Fruit fly (Drosophila melanogaster) whole organism, embryonic: Measurements from ENCODE around the gene CG31777.

Experiments
- CG10366 ChIP-seq: fragments of 200-800 bp; sonication (Bioruptor generic); IDR thresholded peaks from 2 replicates; pipeline ENCODE4 v1.3.6; 2022; ENCODE audit warnings: missing biosample characterization, missing genetic modification characterization
- CG11723 ChIP-seq: fragments of 200-800 bp; sonication (Bioruptor generic); optimal IDR thresholded peaks from 2 replicates; lab custom pipeline; 2017; ENCODE audit warnings: missing biosample characterization, mild to moderate bottlenecking, missing genetic modification characterization
- CG12769 ChIP-seq: fragments of 200-800 bp; sonication (Bioruptor generic); optimal IDR thresholded peaks from 2 replicates; lab custom pipeline; 2019; ENCODE audit warnings: missing biosample characterization, mild to moderate bottlenecking, missing genetic modification characterization, moderate library complexity
- CG14014 ChIP-seq: fragments of 200-800 bp; sonication (Bioruptor generic); IDR thresholded peaks from 2 replicates; pipeline ENCODE4 v1.3.6; 2022; ENCODE audit warnings: missing biosample characterization, missing genetic modification characterization
- CG1602 ChIP-seq: fragments of 200-800 bp; sonication (Bioruptor generic); optimal IDR thresholded peaks from 3 replicates; lab custom pipeline; 2016; ENCODE audit warnings: missing biosample characterization, missing genetic modification characterization
- CG1792 ChIP-seq: fragments of 200-800 bp; sonication (Bioruptor generic); optimal IDR thresholded peaks from 2 replicates; lab custom pipeline; 2016; ENCODE audit warnings: missing biosample characterization, missing genetic modification characterization
- CG2129 ChIP-seq: fragments of 200-800 bp; sonication (Bioruptor generic); IDR thresholded peaks from 2 replicates; pipeline ENCODE4 v1.3.6; 2022; ENCODE audit warnings: missing biosample characterization, missing genetic modification characterization; ENCODE audit not compliant: partially characterized antibody
- CG31441 ChIP-seq: fragments of 200-800 bp; sonication (Bioruptor generic); IDR thresholded peaks from 2 replicates; pipeline ENCODE4 v1.3.6; 2022; ENCODE audit warnings: missing biosample characterization, missing genetic modification characterization
- CG33557 ChIP-seq: fragments of 200-800 bp; sonication (Bioruptor generic); optimal IDR thresholded peaks from 2 replicates; lab custom pipeline; 2019; ENCODE audit warnings: missing biosample characterization, mild to moderate bottlenecking, missing genetic modification characterization, moderate library complexity
- CG4730 ChIP-seq: fragments of 200-800 bp; sonication (Bioruptor generic); IDR thresholded peaks from 2 replicates; pipeline ENCODE4 v1.3.6; 2022; ENCODE audit warnings: missing biosample characterization, missing genetic modification characterization
- CG8281 ChIP-seq: fragments of 200-800 bp; sonication (Bioruptor generic); optimal IDR thresholded peaks from 2 replicates; lab custom pipeline; 2018; ENCODE audit warnings: missing biosample characterization, mild to moderate bottlenecking, missing genetic modification characterization, moderate library complexity
- CG8478 ChIP-seq: fragments of >200 bp; optimal IDR thresholded peaks from 2 replicates; lab custom pipeline; 2018
- CG8944 ChIP-seq: fragments of 200-800 bp; sonication (Bioruptor generic); optimal IDR thresholded peaks from 3 replicates; lab custom pipeline; 2016; ENCODE audit warnings: missing biosample characterization, missing genetic modification characterization
- Chrac-16 ChIP-seq: fragments of 200-800 bp; sonication (Bioruptor generic); optimal IDR thresholded peaks from 3 replicates; lab custom pipeline; 2016; ENCODE audit warnings: missing biosample characterization, missing genetic modification characterization
- Dll ChIP-seq: fragments of 200-800 bp; sonication (Bioruptor generic); IDR thresholded peaks from 4 replicates; pipeline ENCODE4 v1.3.6; 2022; ENCODE audit warnings: missing biosample characterization, missing genetic modification characterization; ENCODE audit not compliant: partially characterized antibody
- Drgx ChIP-seq: fragments of 200-800 bp; sonication (Bioruptor generic); IDR thresholded peaks from 2 replicates; pipeline ENCODE4 v1.3.6; 2022; ENCODE audit warnings: missing biosample characterization, missing genetic modification characterization
- Eip74EF ChIP-seq, 2 experiments: fragments of 200-800 bp in 1 of 2; fragments of >200 bp in 1 of 2; sonication (Bioruptor generic) in 1 of 2; optimal IDR thresholded peaks; 2 replicates each; lab custom pipeline; 2017 to 2019; ENCODE audit warnings: missing biosample characterization in 2 of 2, missing genetic modification characterization in 2 of 2, mild to moderate bottlenecking in 1 of 2, moderate library complexity in 1 of 2
- Ets97D ChIP-seq: fragments of 200-800 bp; sonication (Bioruptor generic); optimal IDR thresholded peaks from 3 replicates; lab custom pipeline; 2016; ENCODE audit warnings: missing biosample characterization, missing genetic modification characterization
- Fer3 ChIP-seq: fragments of 200-800 bp; sonication (Bioruptor generic); optimal IDR thresholded peaks from 2 replicates; lab custom pipeline; 2018; ENCODE audit warnings: missing biosample characterization, mild to moderate bottlenecking, missing genetic modification characterization, moderate library complexity
- H2.0 ChIP-seq: fragments of 200-800 bp; sonication (Bioruptor generic); IDR thresholded peaks from 2 replicates; pipeline ENCODE4 v1.3.6; 2022; ENCODE audit warnings: missing biosample characterization, missing genetic modification characterization
- HHEX ChIP-seq: fragments of 200-800 bp; sonication (Bioruptor generic); optimal IDR thresholded peaks from 3 replicates; lab custom pipeline; 2017; ENCODE audit warnings: missing biosample characterization, mild to moderate bottlenecking, missing genetic modification characterization, missing genetic modification reagents
- Hand ChIP-seq: fragments of 200-800 bp; sonication (Bioruptor generic); optimal IDR thresholded peaks from 2 replicates; lab custom pipeline; 2017; ENCODE audit warnings: mild to moderate bottlenecking, missing biosample characterization, missing genetic modification reagents, missing genetic modification characterization
- Hr39 ChIP-seq: fragments of >200 bp; optimal IDR thresholded peaks from 2 replicates; lab custom pipeline; 2017
- NC2β ChIP-seq: fragments of 200-800 bp; sonication (Bioruptor generic); optimal IDR thresholded peaks from 2 replicates; lab custom pipeline; 2016; ENCODE audit warnings: missing biosample characterization, missing genetic modification characterization
- Nf-YA ChIP-seq: fragments of 200-800 bp; sonication (Bioruptor generic); IDR thresholded peaks from 2 replicates; pipeline ENCODE4 v1.3.6; 2022; ENCODE audit warnings: missing biosample characterization, missing genetic modification characterization
- Nf-YB ChIP-seq: fragments of 200-800 bp; sonication (Bioruptor generic); optimal IDR thresholded peaks from 3 replicates; lab custom pipeline; 2019; ENCODE audit warnings: missing biosample characterization, mild to moderate bottlenecking, missing genetic modification characterization, moderate library complexity
- Nf-YC ChIP-seq: fragments of 200-800 bp; optimal IDR thresholded peaks from 3 replicates; lab custom pipeline; 2019; ENCODE audit warnings: missing biosample characterization, mild to moderate bottlenecking, missing genetic modification characterization, moderate library complexity
- Oaz ChIP-seq: fragments of 200-800 bp; sonication (Bioruptor generic); IDR thresholded peaks from 2 replicates; pipeline ENCODE4 v1.3.6; 2022; ENCODE audit warnings: missing biosample characterization, missing genetic modification characterization
- Stat92E ChIP-seq, 3 experiments: fragments of >200 bp in 2 of 3; fragments of 200-800 bp in 1 of 3; sonication (Bioruptor generic) in 1 of 3; optimal IDR thresholded peaks; 2 replicates each; lab custom pipeline; 2017 to 2019; ENCODE audit warnings: missing biosample characterization in 3 of 3, missing genetic modification characterization in 3 of 3, mild to moderate bottlenecking in 1 of 3, moderate library complexity in 1 of 3
- Usf ChIP-seq: fragments of 200-800 bp; sonication (Bioruptor generic); optimal IDR thresholded peaks from 2 replicates; lab custom pipeline; 2017; ENCODE audit warnings: missing genotype, missing biosample characterization, missing genetic modification characterization
- Vsx1 ChIP-seq: fragments of 200-800 bp; sonication (Bioruptor generic); optimal IDR thresholded peaks from 2 replicates; lab custom pipeline; 2017; ENCODE audit warnings: missing biosample characterization, mild to moderate bottlenecking, missing genetic modification characterization, missing genetic modification reagents
- al ChIP-seq: fragments of 200-800 bp; sonication (Bioruptor generic); IDR thresholded peaks from 2 replicates; pipeline ENCODE4 v1.3.6; 2022; ENCODE audit warnings: missing biosample characterization, missing genetic modification characterization
- ap ChIP-seq: fragments of 200-800 bp; sonication (Bioruptor generic); IDR thresholded peaks from 2 replicates; pipeline ENCODE4 v1.3.6; 2022; ENCODE audit warnings: missing biosample characterization, missing genetic modification characterization
- az2 ChIP-seq: fragments of 200-800 bp; sonication (Bioruptor generic); optimal IDR thresholded peaks from 3 replicates; lab custom pipeline; 2016; ENCODE audit warnings: missing biosample characterization, missing genetic modification characterization
- ci ChIP-seq: fragments of 200-800 bp; sonication (Bioruptor generic); IDR thresholded peaks from 3 replicates; pipeline ENCODE4 v1.3.6; 2022; ENCODE audit warnings: missing biosample characterization, missing genetic modification characterization
- disco-r ChIP-seq: fragments of 200-800 bp; sonication (Bioruptor generic); optimal IDR thresholded peaks from 2 replicates; lab custom pipeline; 2016; ENCODE audit warnings: missing biosample characterization, missing genetic modification characterization
- ftz-f1 ChIP-seq: fragments of 200-800 bp; sonication (Bioruptor generic); optimal IDR thresholded peaks from 2 replicates; lab custom pipeline; 2016; ENCODE audit warnings: missing biosample characterization, missing genetic modification characterization
- gce ChIP-seq: fragments of 200-800 bp; sonication (Bioruptor generic); IDR thresholded peaks from 3 replicates; pipeline ENCODE4 v1.3.6; 2022; ENCODE audit warnings: missing biosample characterization, missing genetic modification characterization
- gcm ChIP-seq: fragments of 200-800 bp; sonication (Bioruptor generic); optimal IDR thresholded peaks from 2 replicates; lab custom pipeline; 2019; ENCODE audit warnings: missing biosample characterization, mild to moderate bottlenecking, missing genetic modification characterization, moderate library complexity
- h ChIP-seq: fragments of >200 bp; optimal IDR thresholded peaks from 2 replicates; lab custom pipeline; 2017
- hkb ChIP-seq, 2 experiments: fragments of 200-800 bp in 1 of 2; fragments of >200 bp in 1 of 2; sonication (Bioruptor generic) in 1 of 2; IDR thresholded peaks in 1 of 2; optimal IDR thresholded peaks in 1 of 2; 2 replicates each; pipeline versions ENCODE4 v1.3.6 to Lab custom; 2017 to 2022; ENCODE audit warnings: missing biosample characterization in 1 of 2, missing genetic modification characterization in 1 of 2
- jumu ChIP-seq: fragments of 200-800 bp; sonication (Bioruptor generic); optimal IDR thresholded peaks from 3 replicates; lab custom pipeline; 2016; ENCODE audit warnings: missing biosample characterization, missing genetic modification characterization
- nom ChIP-seq: fragments of 200-800 bp; sonication (Bioruptor generic); optimal IDR thresholded peaks from 2 replicates; lab custom pipeline; 2017; ENCODE audit warnings: missing biosample characterization, missing genetic modification characterization, mild to moderate bottlenecking, moderate library complexity, missing genetic modification reagents
- peb ChIP-seq: fragments of 200-800 bp; sonication (Bioruptor generic); IDR thresholded peaks from 2 replicates; pipeline ENCODE4 v1.3.6; 2022; ENCODE audit warnings: missing biosample characterization, missing genetic modification characterization
- psq ChIP-seq: fragments of 200-800 bp; sonication (Bioruptor generic); optimal IDR thresholded peaks from 2 replicates; lab custom pipeline; 2017; ENCODE audit warnings: missing biosample characterization, missing genetic modification characterization
- sens ChIP-seq: fragments of 200-800 bp; sonication (Bioruptor generic); peaks from one replicate; lab custom pipeline; 2016; ENCODE audit warnings: missing biosample characterization, missing genetic modification characterization
- sens-2 ChIP-seq: fragments of 200-800 bp; sonication (Bioruptor generic); IDR thresholded peaks from 2 replicates; pipeline ENCODE4 v1.3.6; 2022; ENCODE audit warnings: missing biosample characterization, missing genetic modification characterization
- seq ChIP-seq: fragments of 200-800 bp; sonication (Bioruptor generic); IDR thresholded peaks from 2 replicates; pipeline ENCODE4 v1.3.6; 2022; ENCODE audit warnings: missing biosample characterization, missing genetic modification characterization
- sisA ChIP-seq: fragments of 200-800 bp; sonication (Bioruptor generic); IDR thresholded peaks from 2 replicates; pipeline ENCODE4 v1.3.6; 2022; ENCODE audit warnings: missing biosample characterization, missing genetic modification characterization
- tin ChIP-seq: fragments of 200-800 bp; sonication (Bioruptor generic); optimal IDR thresholded peaks from 3 replicates; lab custom pipeline; 2016; ENCODE audit warnings: missing biosample characterization, missing genetic modification characterization
- wek ChIP-seq: fragments of 200-800 bp; sonication (Bioruptor generic); optimal IDR thresholded peaks from 3 replicates; lab custom pipeline; 2018; ENCODE audit warnings: missing biosample characterization, mild to moderate bottlenecking, missing genetic modification characterization, moderate library complexity
- z ChIP-seq: fragments of 200-800 bp; sonication (Bioruptor generic); IDR thresholded peaks from 3 replicates; pipeline ENCODE4 v1.3.6; 2022; ENCODE audit warnings: missing biosample characterization, missing genetic modification characterization

Gene CG31777

dm6 chr2L:3703260-3703659 lies 3.6 kb downstream of the CG31777 start, which contains the start of gene CG2816 (continued):
- TF ChIP-seq gce (GFP tag; lab: Robert Waterston, UW) (peak; percentile 27; the same call in 1 of the 3 replicates), CG10366 (GFP tag; lab: Robert Waterston, UW) (peak; percentile 49; the same call in 1 of the 2 replicates), Dll (GFP tag; lab: Robert Waterston, UW) (no peak), psq (peak; percentile 18), ci (no peak), jumu (GFP tag; lab: Kevin White, UChicago) (peak; percentile 54), CG4730 (peak; percentile 35; the same call in 1 of the 2 replicates), ap (GFP tag; lab: Robert Waterston, UW) (peak; percentile 69), Chrac-16 (peak; percentile 60), sisA (no peak), wek (GFP tag; lab: Kevin White, UChicago) (no peak), H2.0 (GFP tag; lab: Robert Waterston, UW) (peak; percentile 76), Drgx (peak; percentile 92; the same call in 1 of the 2 replicates), CG12769 (tag; lab: Kevin White, UChicago) (peak; percentile 95), Eip74EF (GFP tag; optimal IDR thresholded peaks at IDR 0.05; lab: Kevin White, UChicago) (no peak), h (lab: Kevin White, UChicago) (no peak), al (GFP tag; lab: Robert Waterston, UW) (peak; percentile 95), disco-r (GFP tag; lab: Kevin White, UChicago) (no peak), CG8281 (tag; lab: Kevin White, UChicago) (no peak), Hand (GFP tag; lab: Kevin White, UChicago) (no peak), nom (GFP tag; lab: Kevin White, UChicago) (no peak), gcm (GFP tag; lab: Kevin White, UChicago) (no peak), Hr39 (lab: Kevin White, UChicago) (no peak), CG8944 (GFP tag; lab: Kevin White, UChicago) (peak; percentile 58), Nf-YB (GFP tag; lab: Kevin White, UChicago) (no peak), Vsx1 (GFP tag; lab: Kevin White, UChicago) (no peak), hkb (optimal IDR thresholded peaks at IDR 0.05; lab: Kevin White, UChicago) (no peak), hkb (GFP tag; IDR thresholded peaks at IDR 0.05; lab: Robert Waterston, UW) (0 out of 2 replicates have a peak, but pooled peaks have one; percentile 35), HHEX (GFP tag; lab: Kevin White, UChicago) (peak; percentile 35), CG8478 (lab: Kevin White, UChicago) (no peak), CG2129 (GFP tag; lab: Robert Waterston, UW) (no peak), Oaz (peak; percentile 54; the same call in 1 of the 2 replicates), CG33557 (GFP tag; lab: Kevin White, UChicago) (no peak), Nf-YC (tag; lab: Kevin White, UChicago) (no peak), CG1602 (no peak), tin (GFP tag; lab: Kevin White, UChicago) (peak; percentile 53), CG14014 (peak; percentile 92), sens-2 (no peak), peb (GFP tag; lab: Robert Waterston, UW) (no peak), sens (GFP tag; lab: Kevin White, UChicago) (peak; percentile 78), Ets97D (GFP tag; lab: Kevin White, UChicago) (no peak), Stat92E (GFP tag; optimal IDR thresholded peaks at IDR 0.05; lab: Kevin White, UChicago) (no peak), ftz-f1 (GFP tag; lab: Kevin White, UChicago) (peak; percentile 35), z (GFP tag; lab: Robert Waterston, UW) (no peak), seq (GFP tag; lab: Robert Waterston, UW) (peak; percentile 47), NC2β (GFP tag; lab: Kevin White, UChicago) (no peak), CG11723 (GFP tag; lab: Kevin White, UChicago) (no peak), Fer3 (tag; lab: Kevin White, UChicago) (peak; percentile 63), az2 (GFP tag; lab: Kevin White, UChicago) (peak; percentile 40), Usf (GFP tag; lab: Kevin White, UChicago) (peak; percentile 72), CG31441 (GFP tag; lab: Robert Waterston, UW) (no peak), CG1792 (no peak), Nf-YA (GFP tag; lab: Robert Waterston, UW) (no peak)
